Worm (Caenorhabditis elegans): ENCODE results near the gene M02B1.4.

M02B1.4 gene

DNA sequence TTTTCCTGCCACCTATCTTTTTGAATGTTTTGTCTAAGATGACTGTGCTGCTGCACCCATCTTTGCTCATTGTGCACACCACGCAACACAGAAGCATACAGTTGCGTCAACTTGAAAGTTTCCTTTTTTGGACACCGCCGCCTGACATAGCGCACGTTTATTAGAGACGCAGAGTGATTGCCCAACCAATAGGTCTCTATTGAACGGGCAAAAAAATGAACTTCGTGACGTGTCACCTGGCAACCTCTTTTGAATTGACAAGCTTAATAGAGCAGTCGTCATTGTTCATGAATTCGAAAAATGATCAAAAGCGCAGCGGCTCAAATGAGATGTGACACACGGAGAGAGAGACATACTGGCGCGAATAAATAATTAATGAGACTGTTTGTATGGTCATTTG, 13.6 kb downstream of the M02B1.4 start:
- TF ChIP-seq alr-1 (tag; optimal IDR thresholded peaks at IDR 0.05) (no peak), mab-5 (tag; optimal IDR thresholded peaks at IDR 0.05) (no peak), nhr-21 (tag; optimal IDR thresholded peaks at IDR 0.05) (no peak), lin-13 (GFP tag; optimal IDR thresholded peaks at IDR 0.05) (no peak), aly-2 (tag; optimal IDR thresholded peaks at IDR 0.05) (no peak), ama-1 (optimal IDR thresholded peaks at IDR 0.05) (no peak)

ce11 chrIV:12805595-12805994, 19.5 kb downstream of the M02B1.4 start, which contains the start of gene F07C6.4:
Gene F07C6.4, plus strand, starts transcription at chrIV:12805924.
- TF ChIP-seq dmd-4 (tag; optimal IDR thresholded peaks at IDR 0.05): no peak
- no peak for TF ChIP-seq mab-5 (tag; optimal IDR thresholded peaks at IDR 0.05)
- TF ChIP-seq blmp-1 (tag; optimal IDR thresholded peaks at IDR 0.05; ENCODE audit: insufficient read depth): no peak
- TF ChIP-seq skn-1 (tag; optimal IDR thresholded peaks at IDR 0.05): no peak
- no peak for TF ChIP-seq Y55F3AM.14 (GFP tag; optimal IDR thresholded peaks at IDR 0.05)
- TF ChIP-seq lin-11 (tag; optimal IDR thresholded peaks at IDR 0.05): no peak
- no peak for TF ChIP-seq crh-2 (tag; optimal IDR thresholded peaks at IDR 0.05)
- no peak for TF ChIP-seq nhr-77 (tag; optimal IDR thresholded peaks at IDR 0.05)

- TF ChIP-seq nhr-129 (tag; optimal IDR thresholded peaks at IDR 0.05) (no peak), zag-1 (tag; optimal IDR thresholded peaks at IDR 0.05) (no peak), ztf-11 (tag; optimal IDR thresholded peaks at IDR 0.05) (no peak)
Measured at ce11 chrIV:12796811-12797210, 28.3 kb downstream of the M02B1.4 start.

DNA sequence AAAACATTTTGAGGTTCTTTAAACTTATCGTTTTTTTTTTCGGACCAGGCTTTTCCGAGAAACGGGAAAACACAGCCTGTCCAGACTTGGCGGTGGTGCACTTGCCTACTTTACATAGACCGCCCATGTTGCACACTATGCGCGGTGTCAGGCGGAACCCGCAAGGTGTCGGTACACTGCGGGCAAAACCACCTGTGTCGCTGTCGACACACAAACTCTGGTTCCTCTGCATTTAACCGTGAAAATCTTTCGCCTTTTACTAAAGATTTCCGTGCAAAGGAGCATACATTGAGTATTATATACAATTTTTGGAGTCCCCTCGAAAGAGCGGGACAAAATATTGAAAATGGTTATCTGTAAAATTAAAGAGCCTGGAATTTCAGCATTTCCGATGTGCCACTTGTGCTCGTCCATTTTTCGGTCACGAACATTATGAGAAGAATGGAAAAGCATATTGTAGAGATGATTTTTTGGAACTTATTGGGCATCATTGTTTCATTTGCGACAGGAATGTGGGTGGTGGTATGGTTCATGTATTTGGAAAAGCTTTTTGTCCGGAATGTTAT, 29.7 kb downstream of the M02B1.4 start:
- no peak for TF ChIP-seq mbf-1 (tag; optimal IDR thresholded peaks at IDR 0.05)
- peak; percentile 78 for TF ChIP-seq snpc-4 (tag; optimal IDR thresholded peaks at IDR 0.05)

- peak; percentile 81 for TF ChIP-seq fos-1 (tag; optimal IDR thresholded peaks at IDR 0.05)
- no peak for TF ChIP-seq egl-27 (tag; optimal IDR thresholded peaks at IDR 0.05)
Measured at ce11 chrIV:12793621-12794020, 31.5 kb downstream of the M02B1.4 start, which contains the start of gene pin-2. Gene pin-2, plus strand, starts transcription at chrIV:12793847.

ce11 chrIV:12792494-12792893, 32.6 kb downstream of the M02B1.4 start, which contains the start of gene F07C6.6:
Gene F07C6.6, plus strand, starts transcription at chrIV:12792794.
- TF ChIP-seq lin-39 (tag; optimal IDR thresholded peaks at IDR 0.05) (no peak), Y55F3AM.14 (GFP tag; optimal IDR thresholded peaks at IDR 0.05) (no peak), nhr-237 (tag; optimal IDR thresholded peaks at IDR 0.05) (no peak), ceh-82 (tag; optimal IDR thresholded peaks at IDR 0.05) (no peak), crh-2 (tag; optimal IDR thresholded peaks at IDR 0.05) (no peak), dmd-4 (tag; optimal IDR thresholded peaks at IDR 0.05) (no peak), ama-1 (optimal IDR thresholded peaks at IDR 0.05) (no peak), alr-1 (tag; optimal IDR thresholded peaks at IDR 0.05) (no peak), elt-3 (tag; optimal IDR thresholded peaks at IDR 0.05) (no peak), sma-3 (GFP tag; optimal IDR thresholded peaks at IDR 0.05) (no peak), unc-55 (GFP tag; optimal IDR thresholded peaks at IDR 0.05) (no peak), skn-1 (tag; optimal IDR thresholded peaks at IDR 0.05) (no peak)

ce11 chrIV:12790871-12791270, 34.2 kb downstream of the M02B1.4 start, which contains the start of gene F07C6.2:
Gene F07C6.2, plus strand, starts transcription at chrIV:12791171.
- no peak for TF ChIP-seq nhr-25 (tag; optimal IDR thresholded peaks at IDR 0.05)

DNA sequence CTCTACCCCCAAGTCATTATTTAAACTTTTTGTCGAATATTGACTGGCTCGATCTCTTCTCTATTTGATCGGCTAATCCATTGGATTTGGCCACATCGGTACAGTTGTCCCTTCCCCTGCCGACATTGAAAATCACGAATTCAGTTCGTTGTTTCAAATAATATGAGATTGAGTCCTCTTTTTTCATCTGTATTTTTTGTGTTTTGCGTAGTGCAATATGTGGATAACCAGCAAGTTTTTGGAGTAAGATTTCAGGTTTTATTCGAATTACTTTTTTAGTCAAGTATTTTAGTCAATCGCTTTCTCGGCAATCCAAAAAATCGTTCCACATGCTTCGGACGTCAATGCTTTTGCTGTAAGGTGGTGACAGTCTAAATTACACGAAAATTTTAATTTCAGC, 36.0 kb downstream of the M02B1.4 start, which contains the start of gene F07C6.3:
TSS of gene F07C6.3 (plus strand) at position 148 of the 400 bp plus-strand sequence.
- TF ChIP-seq lsy-2 (tag; optimal IDR thresholded peaks at IDR 0.05): no peak
- no peak for TF ChIP-seq nhr-77 (tag; optimal IDR thresholded peaks at IDR 0.05)
- no peak for TF ChIP-seq nhr-6 (tag; optimal IDR thresholded peaks at IDR 0.05)

Measured in whole organism, L2 larva.